Worm (Caenorhabditis elegans) whole organism, early embryonic: ENCODE measurements around the gene arr-1.

Experiments
- B0310.2 ChIP-seq: sonication (generic microtip); optimal IDR thresholded peaks from 2 replicates; lab custom pipeline; 2016; ENCODE audit warnings: mild to moderate bottlenecking, missing genetic modification characterization, missing compliant biosample characterization
- F13C5.2 ChIP-seq: sonication (generic microtip); optimal IDR thresholded peaks from 2 replicates; lab custom pipeline; 2017; ENCODE audit warnings: mild to moderate bottlenecking, missing genetic modification characterization, inconsistent platforms, missing compliant biosample characterization
- aly-1 ChIP-seq: sonication (generic microtip); optimal IDR thresholded peaks from 2 replicates; lab custom pipeline; 2016; ENCODE audit warnings: missing genetic modification characterization, missing compliant biosample characterization
- ama-1 ChIP-seq: fragments of 150-350 bp; optimal IDR thresholded peaks from 2 replicates; lab custom pipeline; 2014
- ceh-13 ChIP-seq: fragments of 200-800 bp; sonication (Bioruptor generic); optimal IDR thresholded peaks from 2 replicates; lab custom pipeline; 2018; ENCODE audit warnings: mild to moderate bottlenecking, missing genetic modification characterization, missing compliant biosample characterization
- ceh-36 ChIP-seq: sonication (generic microtip); optimal IDR thresholded peaks from 2 replicates; lab custom pipeline; 2016; ENCODE audit warnings: missing genetic modification characterization, inconsistent platforms, missing compliant biosample characterization
- ets-7 ChIP-seq: sonication (generic microtip); optimal IDR thresholded peaks from 2 replicates; lab custom pipeline; 2016; ENCODE audit warnings: missing genotype, missing genetic modification characterization, missing compliant biosample characterization
- hmbx-1 ChIP-seq: sonication (generic microtip); optimal IDR thresholded peaks from 2 replicates; lab custom pipeline; 2016; ENCODE audit warnings: mild to moderate bottlenecking, missing genetic modification characterization, missing compliant biosample characterization
- hmg-4 ChIP-seq: fragments of 200-800 bp; sonication (Bioruptor generic); optimal IDR thresholded peaks from 2 replicates; lab custom pipeline; 2018; ENCODE audit warnings: mild to moderate bottlenecking, missing genetic modification characterization, missing compliant biosample characterization
- hnd-1 ChIP-seq: sonication (generic microtip); optimal IDR thresholded peaks from 2 replicates; lab custom pipeline; 2016; ENCODE audit warnings: missing genetic modification characterization, missing compliant biosample characterization
- scrt-1 ChIP-seq: fragments of 200-800 bp; sonication (Bioruptor generic); IDR thresholded peaks from 2 replicates; pipeline ENCODE4 v1.3.6; 2022; ENCODE audit warnings: missing genetic modification characterization, missing compliant biosample characterization
- sea-1 ChIP-seq: fragments of 200-800 bp; sonication (Bioruptor generic); conservative IDR thresholded peaks from 2 replicates; pipeline ENCODE4 v1.3.6; 2022; ENCODE audit warnings: missing genetic modification characterization, missing compliant biosample characterization
- tra-4 ChIP-seq: sonication (generic microtip); optimal IDR thresholded peaks from 2 replicates; lab custom pipeline; 2017; ENCODE audit warnings: missing genetic modification characterization, missing compliant biosample characterization

DNA sequence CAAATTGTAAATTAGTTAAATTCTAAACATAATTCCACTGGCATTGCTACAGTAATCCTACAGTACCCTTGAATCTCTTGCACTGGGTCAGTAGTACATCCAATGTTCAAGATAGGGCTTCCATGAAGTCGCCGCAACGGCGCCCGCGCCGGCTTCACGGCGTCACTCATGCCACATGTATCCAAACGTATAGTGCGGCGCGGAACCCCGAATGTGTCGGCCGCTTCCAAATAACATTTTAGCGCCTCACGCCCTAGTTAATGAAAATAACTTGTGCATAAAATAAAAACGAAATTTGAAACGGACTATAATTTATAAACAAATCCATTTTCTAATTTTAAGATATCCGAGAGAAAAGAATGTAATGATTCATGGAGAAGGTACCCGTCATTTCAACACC lies 14.6 kb upstream of the arr-1 start:
- no peak for TF ChIP-seq hmg-4 (GFP tag; lab: Kevin White, UChicago)
- TF ChIP-seq F13C5.2 (tag; lab: Kevin White, UChicago) = no peak
- TF ChIP-seq aly-1 (tag; lab: Kevin White, UChicago) = no peak
- TF ChIP-seq sea-1 (GFP tag; lab: Robert Waterston, UW) = no peak
- TF ChIP-seq ceh-13 (GFP tag; lab: Kevin White, UChicago) = no peak
- TF ChIP-seq ama-1 (lab: Kevin White, UChicago) = no peak
- TF ChIP-seq hmbx-1 = no peak
- no peak for TF ChIP-seq ceh-36 (tag; lab: Kevin White, UChicago)
- no peak for TF ChIP-seq tra-4 (tag; lab: Kevin White, UChicago)
- no peak for TF ChIP-seq scrt-1 (GFP tag; lab: Robert Waterston, UW)
- no peak for TF ChIP-seq B0310.2
- no peak for TF ChIP-seq ets-7 (tag; lab: Kevin White, UChicago)
- TF ChIP-seq hnd-1 (tag; lab: Kevin White, UChicago) = no peak
